Worm (Caenorhabditis elegans): Measurements from ENCODE around the gene nhr-222.

- TF ChIP-seq pqm-1 (tag; optimal IDR thresholded peaks at IDR 0.05), result no peak
- TF ChIP-seq dsc-1 (tag; optimal IDR thresholded peaks at IDR 0.05), result no peak
- no peak for TF ChIP-seq unc-98 (GFP tag; IDR thresholded peaks at IDR 0.05)
- TF ChIP-seq ama-1 (optimal IDR thresholded peaks at IDR 0.05), result no peak
- TF ChIP-seq unc-86 (tag; optimal IDR thresholded peaks at IDR 0.05), result no peak
- no peak for TF ChIP-seq hlh-4 (tag; optimal IDR thresholded peaks at IDR 0.05)
These were observed 4.9 kb downstream of the nhr-222 start, which contains the start of gene nhr-93 for ce11 chrV:3538307-3538706.
